Worm (Caenorhabditis elegans) whole organism, L4/young adult: ENCODE results near the gene C14B1.12.

Experiments used
- W03F9.2 ChIP-seq: fragments of 150-350 bp; optimal IDR thresholded peaks from 2 replicates; lab custom pipeline; 2014; ENCODE audit warnings: missing biosample characterization, missing genetic modification characterization
- dao-5 ChIP-seq: sonication (generic microtip); optimal IDR thresholded peaks from 2 replicates; lab custom pipeline; 2016; ENCODE audit warnings: missing genotype, missing genetic modification characterization, moderate library complexity, missing compliant biosample characterization
- him-1 ChIP-seq: sonication (generic microtip); optimal IDR thresholded peaks from 2 replicates; lab custom pipeline; 2016; ENCODE audit warnings: missing genotype, missing genetic modification reagents, missing genetic modification characterization, missing compliant biosample characterization

C14B1.12 gene

ce11 chrIII:3703397-3703796, 21.4 kb downstream of the C14B1.12 start, which contains the start of gene C14B1.3:
Gene C14B1.3, plus strand, starts transcription at chrIII:3703564.
- TF ChIP-seq dao-5 (tag; lab: Kevin White, UChicago) (no peak), W03F9.2 (peak; percentile 45)

ce11 chrIII:3701411-3702310, 23.1 kb downstream of the C14B1.12 start, which contains the start of the genes pdi-1 and C14B1.2:
Gene pdi-1, minus strand, starts transcription at chrIII:3701461.
Gene C14B1.2, plus strand, starts transcription at chrIII:3702260.
- no peak for TF ChIP-seq W03F9.2
- no peak for TF ChIP-seq him-1 (tag; lab: Kevin White, UChicago)
- no peak for TF ChIP-seq dao-5 (tag; lab: Kevin White, UChicago)

- TF ChIP-seq dao-5 (tag; lab: Kevin White, UChicago) (no peak), him-1 (tag; lab: Kevin White, UChicago) (no peak), W03F9.2 (no peak)
These were observed 25.5 kb downstream of the C14B1.12 start, which contains the start of gene cyn-9 for ce11 chrIII:3699275-3699674. Gene cyn-9, minus strand, starts transcription at chrIII:3699640.

ce11 chrIII:3698366-3698765, 26.4 kb downstream of the C14B1.12 start:
- TF ChIP-seq him-1 (tag; lab: Kevin White, UChicago) (no peak), dao-5 (tag; lab: Kevin White, UChicago) (no peak), W03F9.2 (no peak)

ce11 chrIII:3694572-3694971, 30.2 kb downstream of the C14B1.12 start, which contains the start of gene npr-15:
Gene npr-15, minus strand, starts transcription at chrIII:3694672.
- TF ChIP-seq dao-5 (tag; lab: Kevin White, UChicago) (no peak), W03F9.2 (no peak), him-1 (tag; lab: Kevin White, UChicago) (no peak)

ce11 chrIII:3692516-3692915, 32.3 kb downstream of the C14B1.12 start:
- no peak for TF ChIP-seq W03F9.2
- no peak for TF ChIP-seq dao-5 (tag; lab: Kevin White, UChicago)
- TF ChIP-seq him-1 (tag; lab: Kevin White, UChicago), result no peak

ce11 chrIII:3682869-3683403, 41.8 kb downstream of the C14B1.12 start:
- no peak for TF ChIP-seq him-1 (tag; lab: Kevin White, UChicago)
- TF ChIP-seq W03F9.2, result no peak
- no peak for TF ChIP-seq dao-5 (tag; lab: Kevin White, UChicago)

ce11 chrIII:3681351-3681938, 43.3 kb downstream of the C14B1.12 start:
- TF ChIP-seq him-1 (tag; lab: Kevin White, UChicago) (no peak), dao-5 (tag; lab: Kevin White, UChicago) (no peak), W03F9.2 (no peak)

ce11 chrIII:3679083-3679482, 45.7 kb downstream of the C14B1.12 start:
- no peak for TF ChIP-seq dao-5 (tag; lab: Kevin White, UChicago)
- no peak for TF ChIP-seq him-1 (tag; lab: Kevin White, UChicago)
- TF ChIP-seq W03F9.2, result no peak

ce11 chrIII:3677378-3677777, 47.4 kb downstream of the C14B1.12 start:
- TF ChIP-seq him-1 (tag; lab: Kevin White, UChicago), result peak; percentile 92
- no peak for TF ChIP-seq dao-5 (tag; lab: Kevin White, UChicago)

- no peak for TF ChIP-seq W03F9.2
- no peak for TF ChIP-seq dao-5 (tag; lab: Kevin White, UChicago)
- TF ChIP-seq him-1 (tag; lab: Kevin White, UChicago), result no peak
These were observed 49.3 kb downstream of the C14B1.12 start for ce11 chrIII:3675480-3675879.
